Fruit fly (Drosophila melanogaster): ENCODE data around the gene Lint-1.

DNA sequence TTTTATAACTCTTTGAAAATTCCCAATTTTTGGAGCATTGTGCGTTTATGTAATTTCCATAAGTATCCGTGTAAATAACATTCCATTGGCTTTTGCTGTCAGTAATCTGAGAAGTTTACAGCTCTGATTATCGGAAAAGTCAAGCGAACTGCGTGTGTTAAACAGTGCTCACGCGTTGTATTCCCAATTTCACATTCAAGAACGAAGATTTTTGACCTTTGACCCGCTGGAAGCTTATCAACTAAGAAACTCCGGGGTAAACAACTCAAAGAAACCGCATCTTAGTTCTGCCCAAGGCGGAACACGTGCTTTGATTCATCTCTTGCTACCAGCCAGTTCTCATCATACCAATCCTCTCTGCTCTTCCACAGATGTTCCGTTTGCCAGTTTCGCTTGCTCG, 39.5 kb upstream of the Lint-1 start:
- TF ChIP-seq CG8478 (optimal IDR thresholded peaks at IDR 0.05) (no peak), CTCF (optimal IDR thresholded peaks at IDR 0.05) (no peak)

Data from S2 (cell line).